Worm (Caenorhabditis elegans): ENCODE measurements around the gene slc-17.3.

slc-17.3 gene

ce11 chrIII:7872776-7873175 is 7.7 kb upstream of the slc-17.3 start:
- TF ChIP-seq fkh-2 (tag; optimal IDR thresholded peaks at IDR 0.05), result no peak
- no peak for TF ChIP-seq egl-5 (tag; optimal IDR thresholded peaks at IDR 0.05)
- TF ChIP-seq ztf-4 (tag; optimal IDR thresholded peaks at IDR 0.05), result no peak
- TF ChIP-seq sea-2 (GFP tag; optimal IDR thresholded peaks at IDR 0.05), result no peak
- no peak for TF ChIP-seq mdl-1 (tag; optimal IDR thresholded peaks at IDR 0.05)
- TF ChIP-seq aly-2 (tag; optimal IDR thresholded peaks at IDR 0.05), result no peak
- TF ChIP-seq ceh-82 (tag; optimal IDR thresholded peaks at IDR 0.05), result no peak
- no peak for TF ChIP-seq nhr-28 (tag; optimal IDR thresholded peaks at IDR 0.05)
- no peak for TF ChIP-seq ceh-28 (tag; optimal IDR thresholded peaks at IDR 0.05)
- no peak for TF ChIP-seq tbx-2 (tag; optimal IDR thresholded peaks at IDR 0.05)
- no peak for TF ChIP-seq eor-1 (tag; optimal IDR thresholded peaks at IDR 0.05)
- TF ChIP-seq mml-1 (tag; optimal IDR thresholded peaks at IDR 0.05), result no peak
- TF ChIP-seq ceh-9 (tag; optimal IDR thresholded peaks at IDR 0.05), result no peak
- TF ChIP-seq hmg-11 (tag; optimal IDR thresholded peaks at IDR 0.05), result no peak
- no peak for TF ChIP-seq ZK546.5 (tag; optimal IDR thresholded peaks at IDR 0.05)
- no peak for TF ChIP-seq lsy-12 (tag; optimal IDR thresholded peaks at IDR 0.05)
- no peak for TF ChIP-seq fkh-10 (GFP tag; optimal IDR thresholded peaks at IDR 0.05)
- TF ChIP-seq lin-15B (tag; optimal IDR thresholded peaks at IDR 0.05), result no peak

- TF ChIP-seq zag-1 (tag; optimal IDR thresholded peaks at IDR 0.05) (no peak), tbx-2 (tag; optimal IDR thresholded peaks at IDR 0.05) (no peak), nhr-12 (tag; optimal IDR thresholded peaks at IDR 0.05) (no peak), unc-39 (tag; optimal IDR thresholded peaks at IDR 0.05) (no peak), elt-1 (tag; optimal IDR thresholded peaks at IDR 0.05) (no peak), ZK546.5 (tag; optimal IDR thresholded peaks at IDR 0.05) (no peak), lin-39 (tag; optimal IDR thresholded peaks at IDR 0.05) (no peak)
Measured at ce11 chrIII:7866189-7866588, 1.1 kb upstream of the slc-17.3 start, which contains the start of gene cup-4. Gene cup-4, plus strand, starts transcription at chrIII:7866489.

- peak; percentile 40 for TF ChIP-seq nfya-1 (tag; optimal IDR thresholded peaks at IDR 0.05; ENCODE audit: insufficient read depth)
- TF ChIP-seq hmg-11 (tag; optimal IDR thresholded peaks at IDR 0.05), result peak; percentile 31
- no peak for TF ChIP-seq tbx-2 (tag; optimal IDR thresholded peaks at IDR 0.05)
Measured at ce11 chrIII:7861535-7862120, 3.5 kb downstream of the slc-17.3 start, which contains the start of gene snr-5. Gene snr-5, plus strand, starts transcription at chrIII:7862070.

- TF ChIP-seq nhr-23 (tag; optimal IDR thresholded peaks at IDR 0.05) (no peak), elt-2 (tag; optimal IDR thresholded peaks at IDR 0.05) (peak; percentile 31), fkh-2 (tag; optimal IDR thresholded peaks at IDR 0.05) (no peak)
Measured at ce11 chrIII:7860885-7861284, 4.2 kb downstream of the slc-17.3 start, which contains the start of gene cuc-1. Gene cuc-1, minus strand, starts transcription at chrIII:7860985.

ce11 chrIII:7859313-7859712 is 5.8 kb downstream of the slc-17.3 start, which contains the start of gene tomm-7:
Gene tomm-7, plus strand, starts transcription at chrIII:7859613.
- TF ChIP-seq egl-27 (tag; optimal IDR thresholded peaks at IDR 0.05), result no peak
- no peak for TF ChIP-seq elt-1 (tag; optimal IDR thresholded peaks at IDR 0.05)
- TF ChIP-seq eor-1 (tag; optimal IDR thresholded peaks at IDR 0.05), result no peak
- TF ChIP-seq zag-1 (tag; optimal IDR thresholded peaks at IDR 0.05), result no peak
- TF ChIP-seq nhr-25 (tag; optimal IDR thresholded peaks at IDR 0.05), result no peak
- no peak for TF ChIP-seq sea-2 (GFP tag; optimal IDR thresholded peaks at IDR 0.05)
- TF ChIP-seq lsy-12 (tag; optimal IDR thresholded peaks at IDR 0.05), result no peak
- TF ChIP-seq lin-15B (tag; optimal IDR thresholded peaks at IDR 0.05), result no peak
- no peak for TF ChIP-seq mml-1 (tag; optimal IDR thresholded peaks at IDR 0.05)
- no peak for TF ChIP-seq nhr-76 (tag; optimal IDR thresholded peaks at IDR 0.05)
- no peak for TF ChIP-seq ceh-16 (tag; optimal IDR thresholded peaks at IDR 0.05)
- TF ChIP-seq elt-3 (tag; optimal IDR thresholded peaks at IDR 0.05), result no peak
- TF ChIP-seq ceh-28 (tag; optimal IDR thresholded peaks at IDR 0.05), result no peak

- TF ChIP-seq eor-1 (tag; optimal IDR thresholded peaks at IDR 0.05) (no peak), nhr-43 (tag; optimal IDR thresholded peaks at IDR 0.05; ENCODE audit: poor library complexity, severe bottlenecking) (peak; percentile 55), tbx-2 (tag; optimal IDR thresholded peaks at IDR 0.05) (no peak), lsy-12 (tag; optimal IDR thresholded peaks at IDR 0.05) (no peak), egl-27 (tag; optimal IDR thresholded peaks at IDR 0.05) (no peak), aly-2 (tag; optimal IDR thresholded peaks at IDR 0.05) (no peak), ceh-82 (tag; optimal IDR thresholded peaks at IDR 0.05) (no peak), nfya-1 (tag; optimal IDR thresholded peaks at IDR 0.05; ENCODE audit: insufficient read depth) (peak; percentile 5), ceh-28 (tag; optimal IDR thresholded peaks at IDR 0.05) (no peak), daf-12 (tag; optimal IDR thresholded peaks at IDR 0.05) (no peak), sea-2 (GFP tag; optimal IDR thresholded peaks at IDR 0.05) (no peak), mml-1 (tag; optimal IDR thresholded peaks at IDR 0.05) (no peak), nhr-25 (tag; optimal IDR thresholded peaks at IDR 0.05) (no peak), elt-3 (tag; optimal IDR thresholded peaks at IDR 0.05) (no peak), ceh-16 (tag; optimal IDR thresholded peaks at IDR 0.05) (no peak), pha-4 (tag; optimal IDR thresholded peaks at IDR 0.05) (peak; percentile 14), unc-62 (GFP tag; optimal IDR thresholded peaks at IDR 0.05) (no peak), zag-1 (tag; optimal IDR thresholded peaks at IDR 0.05) (no peak), egl-5 (tag; optimal IDR thresholded peaks at IDR 0.05) (no peak), snpc-4 (tag; optimal IDR thresholded peaks at IDR 0.05) (no peak), nhr-77 (tag; optimal IDR thresholded peaks at IDR 0.05) (no peak), fkh-2 (tag; optimal IDR thresholded peaks at IDR 0.05) (no peak), fkh-10 (GFP tag; optimal IDR thresholded peaks at IDR 0.05) (no peak), ZK546.5 (tag; optimal IDR thresholded peaks at IDR 0.05) (no peak), fos-1 (tag; optimal IDR thresholded peaks at IDR 0.05) (no peak)
Measured at ce11 chrIII:7858407-7859029, 6.6 kb downstream of the slc-17.3 start, which contains the start of the genes coq-5 and ufm-1. Gene coq-5, minus strand, starts transcription at chrIII:7858457. Gene ufm-1, plus strand, starts transcription at chrIII:7858979.

All from whole organism, L3 larva.